Worm (Caenorhabditis elegans): ENCODE measurements around the gene Y26G10.6.

The Y26G10.6 gene

ce11 chrV:17721709-17722108, 21.9 kb downstream of the Y26G10.6 start (continued):
- peak; percentile 52; the same call in 1 of the 2 replicates for TF ChIP-seq B0336.3 (GFP tag; IDR thresholded peaks at IDR 0.05)

ce11 chrV:17722553-17722952, 22.8 kb downstream of the Y26G10.6 start:
- TF ChIP-seq attf-6 (GFP tag; IDR thresholded peaks at IDR 0.05) (0 out of 2 replicates have a peak, but pooled peaks have one; percentile 38), lin-26 (GFP tag; IDR thresholded peaks at IDR 0.05) (peak; percentile 57; the same call in 1 of the 2 replicates), ceh-27 (GFP tag; optimal IDR thresholded peaks at IDR 0.05) (no peak), ztf-22 (GFP tag; optimal IDR thresholded peaks at IDR 0.05) (no peak), unc-62 (GFP tag; optimal IDR thresholded peaks at IDR 0.05) (no peak), hmg-1.2 (GFP tag; IDR thresholded peaks at IDR 0.05) (no peak), B0261.1 (tag; optimal IDR thresholded peaks at IDR 0.05) (peak; percentile 46), rpc-1 (optimal IDR thresholded peaks at IDR 0.05) (peak; percentile 13), rpc-1 (tag; optimal IDR thresholded peaks at IDR 0.05) (peak; percentile 67), mcd-1 (GFP tag; IDR thresholded peaks at IDR 0.05) (no peak), tbp1 (GFP tag; optimal IDR thresholded peaks at IDR 0.05) (peak; percentile 72)

ce11 chrV:17723142-17723781, 23.5 kb downstream of the Y26G10.6 start:
- TF ChIP-seq aptf-2 (GFP tag; conservative IDR thresholded peaks at IDR 0.05) (no peak), nhr-80 (tag; optimal IDR thresholded peaks at IDR 0.05) (peak; percentile 44), snpc-1.1 (tag; optimal IDR thresholded peaks at IDR 0.05; ENCODE audit: insufficient read depth) (no peak), lir-1 (GFP tag; conservative IDR thresholded peaks at IDR 0.05) (no peak)

- no peak for TF ChIP-seq let-526 (GFP tag; IDR thresholded peaks at IDR 0.05)
- no peak for TF ChIP-seq cebp-2 (GFP tag; IDR thresholded peaks at IDR 0.05)
- no peak for TF ChIP-seq mcd-1 (GFP tag; IDR thresholded peaks at IDR 0.05)
- no peak for TF ChIP-seq repo-1 (tag; optimal IDR thresholded peaks at IDR 0.05)
- TF ChIP-seq T26A5.8 (tag; optimal IDR thresholded peaks at IDR 0.05) = no peak
- no peak for TF ChIP-seq B0035.1 (tag; optimal IDR thresholded peaks at IDR 0.05)
- TF ChIP-seq ztf-3 (GFP tag; optimal IDR thresholded peaks at IDR 0.05) = no peak
- no peak for TF ChIP-seq lin-26 (GFP tag; IDR thresholded peaks at IDR 0.05)
- no peak for TF ChIP-seq ceh-79 (tag; optimal IDR thresholded peaks at IDR 0.05)
Observed at ce11 chrV:17724704-17725103, 24.9 kb downstream of the Y26G10.6 start, which contains the start of gene fat-5. TSS of gene fat-5 (plus strand) at chrV:17725004.

ce11 chrV:17728336-17728735, 28.6 kb downstream of the Y26G10.6 start:
- TF ChIP-seq efl-1 (GFP tag; optimal IDR thresholded peaks at IDR 0.05) = no peak
- no peak for TF ChIP-seq lsy-27 (tag; optimal IDR thresholded peaks at IDR 0.05; ENCODE audit: borderline replicate concordance, insufficient read depth)
- TF ChIP-seq attf-6 (GFP tag; IDR thresholded peaks at IDR 0.05) = no peak
- no peak for TF ChIP-seq repo-1 (tag; optimal IDR thresholded peaks at IDR 0.05)
- no peak for TF ChIP-seq F55B11.4 (tag; optimal IDR thresholded peaks at IDR 0.05; ENCODE audit: borderline replicate concordance, insufficient read depth)
- no peak for TF ChIP-seq mes-4 (tag; optimal IDR thresholded peaks at IDR 0.05)
- no peak for TF ChIP-seq nhr-90 (tag; optimal IDR thresholded peaks at IDR 0.05)
- TF ChIP-seq ceh-91 (GFP tag; IDR thresholded peaks at IDR 0.05) = no peak
- TF ChIP-seq nhr-179 (tag; optimal IDR thresholded peaks at IDR 0.05) = no peak
- TF ChIP-seq nfyb-1 (GFP tag; IDR thresholded peaks at IDR 0.05) = no peak
- TF ChIP-seq T26A5.8 (tag; optimal IDR thresholded peaks at IDR 0.05) = no peak
- TF ChIP-seq ztf-26 (tag; optimal IDR thresholded peaks at IDR 0.05) = no peak
- no peak for TF ChIP-seq sptf-2 (GFP tag; optimal IDR thresholded peaks at IDR 0.05)
